Worm (Caenorhabditis elegans): ENCODE data around the gene try-11.

DNA sequence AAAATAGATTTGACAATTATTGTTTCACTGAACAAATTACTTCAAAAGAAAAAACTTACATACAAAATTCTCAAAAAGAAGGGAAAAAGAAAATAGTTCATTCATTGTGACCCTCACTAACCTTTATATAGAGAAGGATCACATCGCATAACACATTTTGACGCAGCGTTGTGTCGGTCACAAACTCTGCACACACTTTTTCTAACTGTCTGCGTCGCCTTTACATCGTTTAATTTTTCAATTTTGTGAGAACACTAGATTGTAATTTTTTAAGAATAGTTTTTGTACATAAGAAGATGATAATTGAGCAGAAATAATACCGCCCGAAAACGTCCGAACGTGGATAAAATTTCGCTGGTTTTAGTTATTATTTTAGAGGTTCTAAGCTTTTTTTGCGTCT lies 29.4 kb downstream of the try-11 start, which contains the start of gene C18B10.6:
- TF ChIP-seq nhr-237 (tag; optimal IDR thresholded peaks at IDR 0.05), result no peak
- no peak for TF ChIP-seq blmp-1 (tag; optimal IDR thresholded peaks at IDR 0.05)
- TF ChIP-seq ztf-11 (tag; optimal IDR thresholded peaks at IDR 0.05), result no peak
- no peak for TF ChIP-seq grh-1 (GFP tag; IDR thresholded peaks at IDR 0.05)
- no peak for TF ChIP-seq fos-1 (tag; optimal IDR thresholded peaks at IDR 0.05)
- no peak for TF ChIP-seq aly-2 (tag; optimal IDR thresholded peaks at IDR 0.05)
- no peak for TF ChIP-seq unc-62 (GFP tag; optimal IDR thresholded peaks at IDR 0.05)
- TF ChIP-seq xbp-1 (tag; optimal IDR thresholded peaks at IDR 0.05), result no peak
- no peak for TF ChIP-seq elt-2 (tag; optimal IDR thresholded peaks at IDR 0.05)
- no peak for TF ChIP-seq pqm-1 (tag; optimal IDR thresholded peaks at IDR 0.05)
- no peak for TF ChIP-seq nhr-47 (tag; optimal IDR thresholded peaks at IDR 0.05)

Measured in whole organism, L1 larva.